Fruit fly (Drosophila melanogaster) whole organism, wandering third instar larva: ENCODE results near the gene CG34133.
A peak's percentile ranks its signal among the peaks of the same experiment; 100 is the strongest.

Experiments used
- Abd-B ChIP-seq: fragments of >200 bp; optimal IDR thresholded peaks from 2 replicates; lab custom pipeline; 2017; ENCODE audit warnings: missing biosample characterization, missing genetic modification characterization
- CG9705 ChIP-seq: fragments of 200-800 bp; sonication (Bioruptor generic); optimal IDR thresholded peaks from 2 replicates; lab custom pipeline; 2018; ENCODE audit warnings: missing biosample characterization, mild to moderate bottlenecking, missing genetic modification characterization
- CrebA ChIP-seq: fragments of 200-800 bp; sonication (Bioruptor generic); optimal IDR thresholded peaks from 2 replicates; lab custom pipeline; 2016; ENCODE audit warnings: missing biosample characterization, mild to moderate bottlenecking, missing genetic modification characterization, borderline replicate concordance
- Dfd ChIP-seq: fragments of >200 bp; optimal IDR thresholded peaks from 2 replicates; lab custom pipeline; 2017; ENCODE audit warnings: missing biosample characterization, missing genetic modification characterization
- GATAd ChIP-seq: sonication (Bioruptor generic); optimal IDR thresholded peaks from 2 replicates; lab custom pipeline; 2016; ENCODE audit warnings: missing biosample characterization, missing genetic modification characterization
- HLH106 ChIP-seq: fragments of 200-800 bp; optimal IDR thresholded peaks from 3 replicates; lab custom pipeline; 2019; ENCODE audit warnings: missing biosample characterization, mild to moderate bottlenecking, missing genetic modification characterization, moderate library complexity
- Hnf4 ChIP-seq: fragments of 200-800 bp; sonication (Bioruptor generic); optimal IDR thresholded peaks from 2 replicates; lab custom pipeline; 2016; ENCODE audit warnings: missing biosample characterization, mild to moderate bottlenecking, missing genetic modification characterization
- Hr78 ChIP-seq: fragments of >200 bp; optimal IDR thresholded peaks from 2 replicates; lab custom pipeline; 2017; ENCODE audit warnings: missing biosample characterization, missing genetic modification characterization
- Hr83 ChIP-seq: fragments of 200-300 bp; sonication (Bioruptor generic); optimal IDR thresholded peaks from 2 replicates; lab custom pipeline; 2016; ENCODE audit warnings: missing biosample characterization, mild to moderate bottlenecking, missing genetic modification characterization, moderate library complexity; ENCODE audit not compliant: poor library complexity, severe bottlenecking
- Jra ChIP-seq: sonication (Bioruptor generic); optimal IDR thresholded peaks from 2 replicates; lab custom pipeline; 2016; ENCODE audit warnings: missing biosample characterization, missing genetic modification characterization
- Mio ChIP-seq: sonication (Bioruptor generic); optimal IDR thresholded peaks from 2 replicates; lab custom pipeline; 2016; ENCODE audit warnings: missing biosample characterization, missing genetic modification characterization
- Myc ChIP-seq: fragments of >200 bp; optimal IDR thresholded peaks from 2 replicates; lab custom pipeline; 2017
- OdsH ChIP-seq: fragments of 200-800 bp; sonication (Bioruptor generic); optimal IDR thresholded peaks from 2 replicates; lab custom pipeline; 2016; ENCODE audit warnings: missing biosample characterization, mild to moderate bottlenecking, missing genetic modification characterization
- Rel ChIP-seq, 2 experiments: fragments of 200-800 bp; sonication (Bioruptor generic) in 1 of 2; optimal IDR thresholded peaks; 2 replicates in 1 of 2; 3 replicates in 1 of 2; lab custom pipeline; 2016 to 2019; ENCODE audit warnings: mild to moderate bottlenecking in 2 of 2, missing biosample characterization in 2 of 2, missing genetic modification characterization in 2 of 2, moderate library complexity in 1 of 2
- Sp1 ChIP-seq: fragments of 200-800 bp; sonication (Bioruptor generic); optimal IDR thresholded peaks from 3 replicates; lab custom pipeline; 2019; ENCODE audit warnings: missing biosample characterization, mild to moderate bottlenecking, missing genetic modification characterization, moderate library complexity
- Vsx2 ChIP-seq: fragments of 200-300, 225-300 bp; sonication (Bioruptor generic); optimal IDR thresholded peaks from 2 replicates; lab custom pipeline; 2018; ENCODE audit warnings: missing biosample characterization, missing genetic modification characterization; ENCODE audit not compliant: partially characterized antibody
- br ChIP-seq: fragments of 200-800 bp; sonication (Bioruptor generic); optimal IDR thresholded peaks from 2 replicates; lab custom pipeline; 2016; ENCODE audit warnings: missing biosample characterization, missing genetic modification characterization
- brk ChIP-seq: fragments of 200-800 bp; sonication (Bioruptor generic); optimal IDR thresholded peaks from 2 replicates; lab custom pipeline; 2016; ENCODE audit warnings: missing biosample characterization, mild to moderate bottlenecking, missing genetic modification characterization
- dl ChIP-seq, 2 experiments: fragments of 175-275, 200-275 bp in 1 of 2; fragments of 200-275 bp in 1 of 2; sonication (Bioruptor generic); optimal IDR thresholded peaks; lab custom pipeline; 2018; ENCODE audit warnings: mild to moderate bottlenecking in 2 of 2, missing biosample characterization in 2 of 2, missing genetic modification characterization in 2 of 2, moderate library complexity in 2 of 2; ENCODE audit not compliant: partially characterized antibody in 2 of 2, insufficient read depth in 1 of 2
- dmrt93B ChIP-seq: fragments of 200-800 bp; sonication (Bioruptor generic); optimal IDR thresholded peaks from 2 replicates; lab custom pipeline; 2018; ENCODE audit warnings: missing biosample characterization, mild to moderate bottlenecking, missing genetic modification characterization
- ey ChIP-seq: fragments of 200-800 bp; sonication (Bioruptor generic); optimal IDR thresholded peaks from 2 replicates; lab custom pipeline; 2016; ENCODE audit warnings: missing biosample characterization, missing genetic modification characterization
- foxo ChIP-seq, 2 experiments: fragments of 200-800 bp; sonication (Bioruptor generic); optimal IDR thresholded peaks; 2 replicates in 1 of 2; 3 replicates in 1 of 2; lab custom pipeline; 2016 to 2017; ENCODE audit warnings: missing biosample characterization in 2 of 2, missing genetic modification characterization in 2 of 2
- h ChIP-seq: fragments of 200-800 bp; sonication (Bioruptor generic); optimal IDR thresholded peaks from 3 replicates; lab custom pipeline; 2016; ENCODE audit warnings: missing biosample characterization, mild to moderate bottlenecking, missing genetic modification characterization
- jim ChIP-seq: fragments of 175-275, 200-325 bp; sonication (Bioruptor generic); optimal IDR thresholded peaks from 2 replicates; lab custom pipeline; 2016; ENCODE audit warnings: missing biosample characterization, mild to moderate bottlenecking, missing genetic modification characterization
- lola ChIP-seq: fragments of >200 bp; optimal IDR thresholded peaks from 2 replicates; lab custom pipeline; 2017; ENCODE audit warnings: missing biosample characterization, missing genetic modification characterization
- pan ChIP-seq: fragments of >200 bp; optimal IDR thresholded peaks from 2 replicates; lab custom pipeline; 2017
- rgr ChIP-seq: fragments of 200-800 bp; sonication (Bioruptor generic); optimal IDR thresholded peaks from 3 replicates; lab custom pipeline; 2016; ENCODE audit warnings: missing biosample characterization, mild to moderate bottlenecking, missing genetic modification characterization
- sage ChIP-seq: fragments of 200-800 bp; sonication (Bioruptor generic); optimal IDR thresholded peaks from 2 replicates; lab custom pipeline; 2016; ENCODE audit warnings: missing biosample characterization, mild to moderate bottlenecking, missing genetic modification characterization
- sv ChIP-seq: fragments of 200-800 bp; sonication (Bioruptor generic); optimal IDR thresholded peaks from 3 replicates; lab custom pipeline; 2016; ENCODE audit warnings: missing biosample characterization, missing genetic modification characterization
- tai ChIP-seq: sonication (Bioruptor generic); optimal IDR thresholded peaks from 2 replicates; lab custom pipeline; 2016; ENCODE audit warnings: missing biosample characterization, missing genetic modification characterization
- usp ChIP-seq: fragments of >200 bp; optimal IDR thresholded peaks from 2 replicates; lab custom pipeline; 2017; ENCODE audit warnings: missing biosample characterization, missing genetic modification characterization
- woc ChIP-seq: sonication (Bioruptor generic); optimal IDR thresholded peaks from 2 replicates; lab custom pipeline; 2016; ENCODE audit warnings: missing biosample characterization, mild to moderate bottlenecking, missing genetic modification characterization

Gene CG34133

dm6 chr3R:29880306-29880705, 11.1 kb downstream of the CG34133 start:
- TF ChIP-seq Sp1 (GFP tag; lab: Kevin White, UChicago) (no peak), Hnf4 (no peak), Hr83 (GFP tag; lab: Kevin White, UChicago) (no peak), Jra (GFP tag; lab: Kevin White, UChicago) (no peak), tai (GFP tag; lab: Kevin White, UChicago) (no peak), CG9705 (GFP tag; lab: Kevin White, UChicago) (no peak), Hr78 (GFP tag; lab: Kevin White, UChicago) (no peak), brk (GFP tag; lab: Kevin White, UChicago) (no peak), Rel (GFP tag; optimal IDR thresholded peaks at IDR 0.05; lab: Kevin White, UChicago) (no peak), Rel (tag; optimal IDR thresholded peaks at IDR 0.05; lab: Kevin White, UChicago) (no peak), dmrt93B (no peak), dl (GFP tag; optimal IDR thresholded peaks at IDR 0.05; lab: Kevin White, UChicago; ENCODE audit: insufficient read depth in 1 of 2, partially characterized antibody in 2 of 2) (no peak), Myc (lab: Kevin White, UChicago) (no peak), Mio (GFP tag; lab: Kevin White, UChicago) (no peak), sage (GFP tag; lab: Kevin White, UChicago) (no peak), jim (GFP tag; lab: Kevin White, UChicago) (no peak)

- TF ChIP-seq rgr, result peak; percentile 21
- no peak for TF ChIP-seq jim (GFP tag; lab: Kevin White, UChicago)
- no peak for TF ChIP-seq pan (lab: Kevin White, UChicago)
- no peak for TF ChIP-seq dl (GFP tag; optimal IDR thresholded peaks at IDR 0.05; lab: Kevin White, UChicago; ENCODE audit: insufficient read depth in 1 of 2, partially characterized antibody in 2 of 2)
- TF ChIP-seq Hr83 (GFP tag; lab: Kevin White, UChicago), result peak; percentile 88
- peak; percentile 54 for TF ChIP-seq Hnf4
- no peak for TF ChIP-seq Mio (GFP tag; lab: Kevin White, UChicago)
- peak in 1 of 2 experiments; percentile 1 for TF ChIP-seq foxo (GFP tag; optimal IDR thresholded peaks at IDR 0.05; lab: Kevin White, UChicago)
- peak; percentile 52 for TF ChIP-seq h
- TF ChIP-seq Dfd, result no peak
- TF ChIP-seq CG9705 (GFP tag; lab: Kevin White, UChicago), result no peak
- peak; percentile 13 for TF ChIP-seq OdsH (GFP tag; lab: Kevin White, UChicago)
- TF ChIP-seq Abd-B (GFP tag; lab: Kevin White, UChicago), result no peak
- TF ChIP-seq, all 38 proteins: peak for 6
Observed at dm6 chr3R:29891183-29891582, 22.0 kb downstream of the CG34133 start.

- TF ChIP-seq Dfd, result no peak
- no peak for TF ChIP-seq lola (GFP tag; lab: Kevin White, UChicago)
- no peak for TF ChIP-seq Hr83 (GFP tag; lab: Kevin White, UChicago)
- no peak for TF ChIP-seq rgr
- TF ChIP-seq br, result no peak
- no peak for TF ChIP-seq dl (GFP tag; optimal IDR thresholded peaks at IDR 0.05; lab: Kevin White, UChicago; ENCODE audit: insufficient read depth in 1 of 2, partially characterized antibody in 2 of 2)
- TF ChIP-seq pan (lab: Kevin White, UChicago), result no peak
- no peak for TF ChIP-seq Sp1 (GFP tag; lab: Kevin White, UChicago)
- no peak for TF ChIP-seq h
- TF ChIP-seq Hnf4, result no peak
- no peak for TF ChIP-seq woc (GFP tag; lab: Kevin White, UChicago)
- TF ChIP-seq dmrt93B, result no peak
- TF ChIP-seq CrebA, result no peak
- TF ChIP-seq Rel (GFP tag; optimal IDR thresholded peaks at IDR 0.05; lab: Kevin White, UChicago), result no peak
- no peak for TF ChIP-seq Rel (tag; optimal IDR thresholded peaks at IDR 0.05; lab: Kevin White, UChicago)
- no peak for TF ChIP-seq sage (GFP tag; lab: Kevin White, UChicago)
- no peak for TF ChIP-seq Vsx2 (GFP tag; lab: Kevin White, UChicago)
- TF ChIP-seq sv, result no peak
- no peak for TF ChIP-seq usp
- TF ChIP-seq brk (GFP tag; lab: Kevin White, UChicago), result no peak
- TF ChIP-seq, all 38 proteins: peak for 0
Observed at dm6 chr3R:29893030-29893429, 23.9 kb downstream of the CG34133 start.

dm6 chr3R:29894393-29894792, 25.2 kb downstream of the CG34133 start:
- TF ChIP-seq sv (peak; percentile 14), HLH106 (tag; lab: Kevin White, UChicago) (peak; percentile 39), lola (GFP tag; lab: Kevin White, UChicago) (no peak), GATAd (no peak), h (peak; percentile 4)

- no peak for TF ChIP-seq Dfd
- no peak for TF ChIP-seq ey
- no peak for TF ChIP-seq foxo (GFP tag; optimal IDR thresholded peaks at IDR 0.05; lab: Kevin White, UChicago)
Observed at dm6 chr3R:29898588-29898987, 29.4 kb downstream of the CG34133 start.
